Worm (Caenorhabditis elegans) whole organism, L3 larva: ENCODE data around the gene gadr-2.

Experiments used
- R02D3.7 ChIP-seq: fragments of 150-350 bp; optimal IDR thresholded peaks from 2 replicates; lab custom pipeline; 2014; ENCODE audit warnings: missing biosample characterization, missing genetic modification characterization
- ama-1 ChIP-seq: fragments of 150-350 bp; optimal IDR thresholded peaks from 2 replicates; lab custom pipeline; 2018
- ceh-82 ChIP-seq: fragments of 150-350 bp; optimal IDR thresholded peaks from 2 replicates; lab custom pipeline; 2014; ENCODE audit warnings: missing biosample characterization, missing genetic modification characterization
- elt-1 ChIP-seq: fragments of 150-350 bp; optimal IDR thresholded peaks from 2 replicates; lab custom pipeline; 2014; ENCODE audit warnings: missing biosample characterization, missing genetic modification characterization
- fkh-10 ChIP-seq: sonication (generic microtip); optimal IDR thresholded peaks from 2 replicates; lab custom pipeline; 2017; ENCODE audit warnings: missing biosample characterization, missing genetic modification reagents, missing genetic modification characterization
- fos-1 ChIP-seq: fragments of 150-350 bp; optimal IDR thresholded peaks from 2 replicates; lab custom pipeline; 2014; ENCODE audit warnings: missing biosample characterization, missing genetic modification characterization
- mdl-1 ChIP-seq: fragments of 150-350 bp; optimal IDR thresholded peaks from 2 replicates; lab custom pipeline; 2014; ENCODE audit warnings: missing biosample characterization, missing genetic modification characterization
- nhr-11 ChIP-seq: fragments of 150-350 bp; optimal IDR thresholded peaks from 2 replicates; lab custom pipeline; 2014; ENCODE audit warnings: missing biosample characterization, missing genetic modification characterization
- nhr-12 ChIP-seq: fragments of 150-350 bp; optimal IDR thresholded peaks from 2 replicates; lab custom pipeline; 2014; ENCODE audit warnings: missing biosample characterization, missing genetic modification characterization
- nhr-43 ChIP-seq: sonication (generic microtip); optimal IDR thresholded peaks from 2 replicates; lab custom pipeline; 2016; ENCODE audit warnings: mild to moderate bottlenecking, missing genetic modification characterization, missing compliant biosample characterization; ENCODE audit not compliant: poor library complexity, severe bottlenecking
- nhr-77 ChIP-seq: fragments of 150-350 bp; optimal IDR thresholded peaks from 2 replicates; lab custom pipeline; 2014; ENCODE audit warnings: missing biosample characterization, missing genetic modification characterization
- pha-4 ChIP-seq: fragments of 150-350 bp; optimal IDR thresholded peaks from 2 replicates; lab custom pipeline; 2014; ENCODE audit warnings: missing biosample characterization, missing genetic modification reagents, missing genetic modification characterization
- zag-1 ChIP-seq: fragments of 150-350 bp; optimal IDR thresholded peaks from 2 replicates; lab custom pipeline; 2014; ENCODE audit warnings: missing biosample characterization, missing genetic modification characterization

DNA sequence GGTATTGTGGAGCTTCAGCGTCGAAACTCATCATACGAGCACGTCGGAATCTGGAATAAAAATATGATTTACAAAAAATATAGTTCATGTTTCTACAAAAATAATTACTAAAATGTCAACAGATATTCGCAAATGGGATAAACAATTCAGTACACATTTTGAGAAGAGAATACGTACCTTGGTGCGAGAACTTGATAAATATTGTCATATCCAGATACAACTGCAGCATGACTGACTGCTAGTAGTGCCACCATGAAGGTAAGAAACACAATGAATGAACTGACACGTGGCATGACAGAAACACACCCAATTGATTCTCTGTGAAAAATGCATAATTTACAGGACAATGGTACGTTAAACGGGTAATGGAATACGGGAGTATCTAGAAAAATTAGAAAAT is 33.7 kb upstream of the gadr-2 start, which contains the start of gene nlp-35:
- TF ChIP-seq R02D3.7 (tag; lab: Kevin White, UChicago): no peak
- TF ChIP-seq nhr-12 (tag; lab: Kevin White, UChicago): no peak
- no peak for TF ChIP-seq fos-1 (tag; lab: Kevin White, UChicago)
- no peak for TF ChIP-seq zag-1 (tag; lab: Kevin White, UChicago)
- no peak for TF ChIP-seq nhr-11 (tag; lab: Kevin White, UChicago)
- no peak for TF ChIP-seq nhr-77 (tag; lab: Kevin White, UChicago)
- no peak for TF ChIP-seq fkh-10 (GFP tag; lab: Kevin White, UChicago)
- TF ChIP-seq ama-1: no peak
- TF ChIP-seq pha-4 (tag; lab: Kevin White, UChicago): no peak
- no peak for TF ChIP-seq ceh-82 (tag; lab: Kevin White, UChicago)
- TF ChIP-seq nhr-43: no peak
- TF ChIP-seq elt-1 (tag; lab: Kevin White, UChicago): no peak
- no peak for TF ChIP-seq mdl-1 (tag; lab: Kevin White, UChicago)
